Fruit fly (Drosophila melanogaster) whole organism, pupa: ENCODE data around the gene CG12035.

ENCODE experiments used
- CG15710 ChIP-seq: fragments of 200-800 bp; sonication (Bioruptor generic); optimal IDR thresholded peaks from 2 replicates; lab custom pipeline; 2018; ENCODE audit warnings: missing biosample characterization, mild to moderate bottlenecking, missing genetic modification characterization, moderate library complexity
- CG34367 ChIP-seq: fragments of 200-800 bp; sonication (Bioruptor generic); optimal IDR thresholded peaks from 2 replicates; lab custom pipeline; 2018; ENCODE audit warnings: missing biosample characterization, mild to moderate bottlenecking, missing genetic modification characterization
- CG8301 ChIP-seq: fragments of 200-800 bp; sonication (Bioruptor generic); optimal IDR thresholded peaks from 2 replicates; lab custom pipeline; 2018; ENCODE audit warnings: missing biosample characterization, mild to moderate bottlenecking, missing genetic modification characterization

- TF ChIP-seq CG15710 (tag; lab: Kevin White, UChicago) (no peak), CG34367 (no peak), CG8301 (tag; lab: Kevin White, UChicago) (no peak)
These were observed 14.5 kb downstream of the CG12035 start, which contains the start of gene Gk2 for dm6 chr3L:1738375-1739328.
